Worm (Caenorhabditis elegans) whole organism, mixed stage, embryonic: Measurements from ENCODE around the gene R05G9.1.

Source experiments
- blmp-1 ChIP-seq: fragments of 150-350 bp; optimal IDR thresholded peaks from 2 replicates; lab custom pipeline; 2014; ENCODE audit warnings: missing biosample characterization, missing genetic modification characterization
- elt-3 ChIP-seq: fragments of 150-350 bp; optimal IDR thresholded peaks from 2 replicates; lab custom pipeline; 2014; ENCODE audit warnings: missing biosample characterization, missing genetic modification characterization
- lsy-2 ChIP-seq: fragments of 150-350 bp; optimal IDR thresholded peaks from 2 replicates; lab custom pipeline; 2014; ENCODE audit warnings: missing biosample characterization, missing genetic modification characterization
- nhr-12 ChIP-seq: fragments of 150-350 bp; optimal IDR thresholded peaks from 2 replicates; lab custom pipeline; 2014; ENCODE audit warnings: missing biosample characterization, missing genetic modification characterization
- nhr-237 ChIP-seq: fragments of 150-350 bp; optimal IDR thresholded peaks from 2 replicates; lab custom pipeline; 2014; ENCODE audit warnings: missing biosample characterization, missing genetic modification characterization
- unc-62 ChIP-seq: fragments of 150-350 bp; optimal IDR thresholded peaks from 2 replicates; lab custom pipeline; 2014; ENCODE audit warnings: missing biosample characterization, missing genetic modification reagents, missing genetic modification characterization
- ztf-11 ChIP-seq: fragments of 150-350 bp; optimal IDR thresholded peaks from 2 replicates; lab custom pipeline; 2014; ENCODE audit warnings: missing biosample characterization, missing genetic modification characterization

DNA sequence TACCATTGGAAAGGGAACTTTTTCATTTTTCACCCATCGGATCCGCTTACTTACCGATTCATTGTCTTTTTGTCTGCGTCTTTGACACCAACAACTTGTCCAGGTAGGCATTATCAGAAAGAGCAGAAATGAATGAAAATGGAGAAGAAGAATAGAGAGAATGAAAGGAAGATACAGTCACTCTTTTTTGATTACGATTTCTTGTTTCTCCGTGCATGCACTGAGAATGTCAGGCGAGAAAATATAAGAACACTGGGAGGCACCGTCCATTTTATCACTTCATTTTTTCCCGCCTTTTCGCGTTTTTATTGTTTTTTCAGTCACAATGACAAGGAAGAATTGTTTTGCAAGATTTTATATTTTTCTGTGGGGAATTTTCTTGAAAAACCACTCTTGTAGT lies 33.6 kb upstream of the R05G9.1 start:
- TF ChIP-seq unc-62 (GFP tag; lab: Kevin White, UChicago) (no peak), nhr-237 (tag; lab: Kevin White, UChicago) (no peak), blmp-1 (tag; lab: Kevin White, UChicago) (no peak), elt-3 (tag; lab: Kevin White, UChicago) (no peak), nhr-12 (tag; lab: Kevin White, UChicago) (no peak), lsy-2 (no peak), ztf-11 (no peak)
